Fruit fly (Drosophila melanogaster) whole organism, prepupa: Measurements from ENCODE around the gene Tep4.

Source experiments
- CG6854 ChIP-seq: fragments of 200-800 bp; sonication (Bioruptor generic); optimal IDR thresholded peaks from 2 replicates; lab custom pipeline; 2017; ENCODE audit warnings: missing biosample characterization, mild to moderate bottlenecking, missing genetic modification characterization
- dsx ChIP-seq: fragments of 200-800 bp; optimal IDR thresholded peaks from 3 replicates; lab custom pipeline; 2019; ENCODE audit warnings: missing biosample characterization, mild to moderate bottlenecking, missing genetic modification characterization, moderate library complexity; ENCODE audit not compliant: poor library complexity, severe bottlenecking
- eg ChIP-seq: fragments of 200-800 bp; sonication (Bioruptor generic); IDR thresholded peaks from 3 replicates; pipeline ENCODE4 v1.3.6; 2022; ENCODE audit warnings: missing biosample characterization, missing genetic modification characterization
- net ChIP-seq: fragments of 200-800 bp; sonication (Bioruptor generic); optimal IDR thresholded peaks from 3 replicates; lab custom pipeline; 2016; ENCODE audit warnings: missing biosample characterization, missing genetic modification characterization
- spab ChIP-seq: fragments of 200-800 bp; sonication (Bioruptor generic); optimal IDR thresholded peaks from 2 replicates; lab custom pipeline; 2017; ENCODE audit warnings: missing biosample characterization, mild to moderate bottlenecking, missing genetic modification characterization, missing genetic modification reagents

- TF ChIP-seq spab (GFP tag; lab: Kevin White, UChicago) (no peak), dsx (no peak), eg (GFP tag; lab: Robert Waterston, UW) (0 out of 3 replicates have a peak, but pooled peaks have one; percentile 15), CG6854 (GFP tag; lab: Kevin White, UChicago) (no peak), net (no peak)
Measured at dm6 chr2L:19519611-19520010, 28.7 kb upstream of the Tep4 start.
